Worm (Caenorhabditis elegans): ENCODE results near the gene R13H4.6.

DNA sequence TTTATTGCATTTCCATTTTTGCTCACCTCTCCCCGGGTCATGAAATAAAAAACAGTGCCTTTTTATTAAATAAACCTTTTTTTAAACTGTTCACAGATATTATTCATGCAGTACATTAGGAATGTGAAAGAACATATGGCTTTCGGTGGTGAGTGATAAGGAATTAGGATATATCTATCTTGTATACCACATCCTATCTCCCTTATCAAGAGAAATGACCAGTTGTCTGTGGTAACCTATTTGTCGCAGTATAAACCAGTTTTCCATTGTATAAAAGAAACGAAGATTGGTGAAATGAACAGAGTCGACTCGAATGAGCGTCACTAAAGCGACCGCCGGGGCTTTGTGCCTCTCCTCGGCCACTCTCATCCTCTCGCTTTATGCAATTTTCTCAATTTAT lies 33.6 kb upstream of the R13H4.6 start, which contains the start of gene col-158:
- TF ChIP-seq aly-1 (tag; optimal IDR thresholded peaks at IDR 0.05) (no peak), ama-1 (optimal IDR thresholded peaks at IDR 0.05) (no peak), ets-7 (tag; optimal IDR thresholded peaks at IDR 0.05) (no peak), flt-1 (GFP tag; IDR thresholded peaks at IDR 0.05) (no peak), tra-4 (tag; optimal IDR thresholded peaks at IDR 0.05) (no peak), F13C5.2 (tag; optimal IDR thresholded peaks at IDR 0.05) (no peak), pes-1 (GFP tag; IDR thresholded peaks at IDR 0.05) (no peak), tbx-37 (GFP tag; conservative IDR thresholded peaks at IDR 0.05) (no peak)
